Worm (Caenorhabditis elegans) whole organism, L4/young adult: ENCODE measurements around the gene T19H12.6.

Experiments used
- W03F9.2 ChIP-seq: fragments of 150-350 bp; optimal IDR thresholded peaks from 2 replicates; lab custom pipeline; 2014; ENCODE audit warnings: missing biosample characterization, missing genetic modification characterization
- dao-5 ChIP-seq: sonication (generic microtip); optimal IDR thresholded peaks from 2 replicates; lab custom pipeline; 2016; ENCODE audit warnings: missing genotype, missing genetic modification characterization, moderate library complexity, missing compliant biosample characterization
- him-1 ChIP-seq: sonication (generic microtip); optimal IDR thresholded peaks from 2 replicates; lab custom pipeline; 2016; ENCODE audit warnings: missing genotype, missing genetic modification reagents, missing genetic modification characterization, missing compliant biosample characterization

ce11 chrV:4912313-4912712 lies 34.8 kb upstream of the T19H12.6 start, which contains the start of gene H23N18.5:
- TF ChIP-seq W03F9.2 (tag; lab: Kevin White, UChicago) (no peak), dao-5 (no peak), him-1 (tag; lab: Kevin White, UChicago) (no peak)
